Worm (Caenorhabditis elegans): ENCODE measurements around the gene mpz-6.

ce11 chrII:9418065-9418567, 11.2 kb upstream of the mpz-6 start, which contains the start of the genes M176.4 and M176.16:
- TF ChIP-seq elt-1 (tag; optimal IDR thresholded peaks at IDR 0.05) (no peak), fkh-10 (GFP tag; optimal IDR thresholded peaks at IDR 0.05) (no peak), aly-2 (tag; optimal IDR thresholded peaks at IDR 0.05) (no peak), egl-27 (tag; optimal IDR thresholded peaks at IDR 0.05) (no peak), nhr-28 (tag; optimal IDR thresholded peaks at IDR 0.05) (no peak), nhr-23 (tag; optimal IDR thresholded peaks at IDR 0.05) (no peak), pha-4 (tag; optimal IDR thresholded peaks at IDR 0.05) (no peak), ceh-9 (tag; optimal IDR thresholded peaks at IDR 0.05) (no peak), nhr-12 (tag; optimal IDR thresholded peaks at IDR 0.05) (no peak), mml-1 (tag; optimal IDR thresholded peaks at IDR 0.05) (no peak)

All from whole organism, L3 larva.